Fruit fly (Drosophila melanogaster) whole organism, embryonic: Measurements from ENCODE around the gene CG34334.

Experiments
- CG18011 ChIP-seq: fragments of 200-800 bp; sonication (Bioruptor generic); optimal IDR thresholded peaks from 2 replicates; lab custom pipeline; 2017; ENCODE audit warnings: missing biosample characterization, missing genetic modification characterization, mild to moderate bottlenecking, moderate library complexity, missing genotype
- tna ChIP-seq: fragments of 200-800 bp; sonication (Bioruptor generic); IDR thresholded peaks from 2 replicates; pipeline ENCODE4 v1.3.6; 2022; ENCODE audit warnings: missing biosample characterization, missing genetic modification characterization; ENCODE audit not compliant: partially characterized antibody
- wdn ChIP-seq: fragments of 200-800 bp; sonication (Bioruptor generic); IDR thresholded peaks from 2 replicates; pipeline ENCODE4 v1.3.6; 2022; ENCODE audit warnings: missing biosample characterization, missing genetic modification characterization

DNA sequence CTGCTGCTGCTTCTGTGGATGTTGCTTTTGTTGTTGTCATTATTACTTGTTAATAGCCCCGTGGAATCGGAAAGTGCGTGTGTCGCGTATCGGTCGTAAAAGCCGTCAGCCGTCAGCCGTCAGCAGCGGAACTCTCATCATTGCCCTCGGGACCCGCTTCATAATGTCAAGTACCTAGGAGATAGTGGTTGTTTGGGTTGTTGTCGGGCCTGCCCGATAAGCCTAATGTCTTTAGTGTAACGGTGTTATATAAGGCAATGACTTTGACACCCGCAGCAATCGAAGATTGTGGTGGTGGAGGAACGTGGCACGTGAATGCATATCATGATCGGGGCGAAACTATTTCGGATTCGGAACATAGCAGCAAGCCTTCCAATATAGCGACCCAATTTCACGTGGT, 42.1 kb upstream of the CG34334 start:
- TF ChIP-seq wdn (GFP tag; lab: Robert Waterston, UW) (no peak), CG18011 (GFP tag; lab: Kevin White, UChicago) (no peak), tna (GFP tag; lab: Robert Waterston, UW) (no peak)
